Worm (Caenorhabditis elegans): Measurements from ENCODE around the gene R10D12.10.

- TF ChIP-seq hlh-12 (tag; optimal IDR thresholded peaks at IDR 0.05) (no peak), ztf-28 (GFP tag; IDR thresholded peaks at IDR 0.05) (no peak), mxl-1 (tag; optimal IDR thresholded peaks at IDR 0.05) (no peak), snpc-4 (GFP tag; optimal IDR thresholded peaks at IDR 0.05) (no peak), snpc-4 (tag; optimal IDR thresholded peaks at IDR 0.05) (no peak), snpc-3.4 (tag; optimal IDR thresholded peaks at IDR 0.05) (no peak), madf-3 (GFP tag; IDR thresholded peaks at IDR 0.05) (no peak), madf-8 (GFP tag; conservative IDR thresholded peaks at IDR 0.05) (no peak), cebp-2 (GFP tag; IDR thresholded peaks at IDR 0.05) (no peak), akir-1 (GFP tag; optimal IDR thresholded peaks at IDR 0.05) (no peak), aptf-2 (GFP tag; conservative IDR thresholded peaks at IDR 0.05) (no peak), egl-44 (GFP tag; IDR thresholded peaks at IDR 0.05) (no peak), F37B4.10 (GFP tag; IDR thresholded peaks at IDR 0.05) (no peak), him-1 (tag; optimal IDR thresholded peaks at IDR 0.05) (no peak), rpc-1 (optimal IDR thresholded peaks at IDR 0.05) (no peak), rpc-1 (tag; optimal IDR thresholded peaks at IDR 0.05) (no peak)
Measured at ce11 chrV:13984828-13985227, 26.7 kb upstream of the R10D12.10 start, which contains the start of gene end-1.

Measured in whole organism, young adult.